Fruit fly (Drosophila melanogaster) whole organism, embryonic: ENCODE measurements around the gene CG13041.

ENCODE experiments used
- Atf3 ChIP-seq: fragments of 200-800 bp; sonication (Bioruptor generic); optimal IDR thresholded peaks from 3 replicates; lab custom pipeline; 2016; ENCODE audit warnings: missing biosample characterization, missing genetic modification characterization
- Blimp-1 ChIP-seq: fragments of 200-800 bp; sonication (Bioruptor generic); optimal IDR thresholded peaks from 3 replicates; lab custom pipeline; 2018; ENCODE audit warnings: missing biosample characterization, missing genetic modification characterization, mild to moderate bottlenecking, moderate library complexity, missing genetic modification reagents
- CG10274 ChIP-seq: fragments of 200-800 bp; sonication (Bioruptor generic); optimal IDR thresholded peaks from 3 replicates; lab custom pipeline; 2017; ENCODE audit warnings: missing biosample characterization, mild to moderate bottlenecking, missing genetic modification characterization
- CG10979 ChIP-seq: fragments of 200-800 bp; sonication (Bioruptor generic); optimal IDR thresholded peaks from 2 replicates; lab custom pipeline; 2018; ENCODE audit warnings: missing biosample characterization, mild to moderate bottlenecking, missing genetic modification characterization, moderate library complexity
- CG12391 ChIP-seq: fragments of 200-800 bp; sonication (Bioruptor generic); optimal IDR thresholded peaks from 3 replicates; lab custom pipeline; 2018; ENCODE audit warnings: missing biosample characterization, mild to moderate bottlenecking, missing genetic modification characterization, moderate library complexity
- CG15073 ChIP-seq: fragments of 200-800 bp; sonication (Bioruptor generic); optimal IDR thresholded peaks from 2 replicates; lab custom pipeline; 2016; ENCODE audit warnings: missing biosample characterization, missing genetic modification characterization
- CG2116 ChIP-seq: fragments of 200-800 bp; sonication (Bioruptor generic); optimal IDR thresholded peaks from 3 replicates; lab custom pipeline; 2018; ENCODE audit warnings: missing biosample characterization, mild to moderate bottlenecking, missing genetic modification characterization
- CG2199 ChIP-seq: fragments of 200-800 bp; sonication (Bioruptor generic); IDR thresholded peaks from 3 replicates; pipeline ENCODE4 v1.3.6; 2022; ENCODE audit warnings: missing biosample characterization, missing genetic modification characterization
- CG3407 ChIP-seq: fragments of 200-800 bp; sonication (Bioruptor generic); optimal IDR thresholded peaks from 2 replicates; lab custom pipeline; 2018; ENCODE audit warnings: missing biosample characterization, mild to moderate bottlenecking, missing genetic modification characterization
- CG4424 ChIP-seq: fragments of 200-800 bp; sonication (Bioruptor generic); optimal IDR thresholded peaks from 3 replicates; lab custom pipeline; 2016; ENCODE audit warnings: missing biosample characterization, missing genetic modification characterization
- CG7372 ChIP-seq: fragments of 200-800 bp; sonication (Bioruptor generic); IDR thresholded peaks from 2 replicates; pipeline ENCODE4 v1.3.6; 2022; ENCODE audit warnings: missing biosample characterization, missing genetic modification characterization
- CG7745 ChIP-seq: fragments of 200-800 bp; sonication (Bioruptor generic); optimal IDR thresholded peaks from 2 replicates; lab custom pipeline; 2018; ENCODE audit warnings: missing biosample characterization, mild to moderate bottlenecking, missing genetic modification characterization, moderate library complexity
- CG7839 ChIP-seq: fragments of 200-800 bp; sonication (Bioruptor generic); optimal IDR thresholded peaks from 3 replicates; lab custom pipeline; 2018; ENCODE audit warnings: missing biosample characterization, mild to moderate bottlenecking, missing genetic modification characterization, moderate library complexity
- Chrac-16 ChIP-seq: fragments of 200-800 bp; sonication (Bioruptor generic); optimal IDR thresholded peaks from 3 replicates; lab custom pipeline; 2016; ENCODE audit warnings: missing biosample characterization, missing genetic modification characterization
- Deaf1 ChIP-seq: fragments of 200-800 bp; optimal IDR thresholded peaks from 3 replicates; lab custom pipeline; 2019; ENCODE audit warnings: missing biosample characterization, mild to moderate bottlenecking, missing genetic modification characterization, moderate library complexity
- Dfd ChIP-seq, 2 experiments: fragments of >200 bp; optimal IDR thresholded peaks; 2 replicates each; lab custom pipeline; 2017; ENCODE audit warnings: missing biosample characterization in 2 of 2, missing genetic modification characterization in 2 of 2
- Drgx ChIP-seq: fragments of 200-800 bp; sonication (Bioruptor generic); IDR thresholded peaks from 2 replicates; pipeline ENCODE4 v1.3.6; 2022; ENCODE audit warnings: missing biosample characterization, missing genetic modification characterization
- Hr39 ChIP-seq: fragments of >200 bp; optimal IDR thresholded peaks from 2 replicates; lab custom pipeline; 2017
- Hsf ChIP-seq: fragments of 200-800 bp; sonication (Bioruptor generic); optimal IDR thresholded peaks from 3 replicates; lab custom pipeline; 2016; ENCODE audit warnings: missing biosample characterization, missing genetic modification characterization
- Med ChIP-seq: fragments of 200-800 bp; sonication (Bioruptor generic); peaks from one replicate; lab custom pipeline; 2016; ENCODE audit warnings: missing biosample characterization, missing genetic modification characterization, mild to moderate bottlenecking, inconsistent platforms, moderate library complexity
- Meics ChIP-seq: fragments of 200-800 bp; sonication (Bioruptor generic); optimal IDR thresholded peaks from 2 replicates; lab custom pipeline; 2017; ENCODE audit warnings: missing biosample characterization, mild to moderate bottlenecking, missing genetic modification characterization
- Sox100B ChIP-seq: fragments of 200-800 bp; sonication (Bioruptor generic); optimal IDR thresholded peaks from 3 replicates; lab custom pipeline; 2018; ENCODE audit warnings: missing biosample characterization, mild to moderate bottlenecking, missing genetic modification characterization
- Sry-β ChIP-seq: fragments of 200-800 bp; sonication (Bioruptor generic); optimal IDR thresholded peaks from 2 replicates; lab custom pipeline; 2018; ENCODE audit warnings: missing biosample characterization, mild to moderate bottlenecking, missing genetic modification characterization, moderate library complexity
- TFAM ChIP-seq: fragments of 200-800 bp; sonication (Bioruptor generic); optimal IDR thresholded peaks from 2 replicates; lab custom pipeline; 2017; ENCODE audit warnings: missing biosample characterization, missing genetic modification characterization, inconsistent platforms
- Trl ChIP-seq, 3 experiments: fragments of >200 bp in 2 of 3; fragments of 200-800 bp in 1 of 3; sonication (Bioruptor generic) in 1 of 3; optimal IDR thresholded peaks; 2 replicates in 1 of 3; 3 replicates in 2 of 3; lab custom pipeline; 2016 to 2017; ENCODE audit warnings: missing biosample characterization in 1 of 3, missing genetic modification characterization in 1 of 3
- Vsx1 ChIP-seq: fragments of 200-800 bp; sonication (Bioruptor generic); optimal IDR thresholded peaks from 2 replicates; lab custom pipeline; 2017; ENCODE audit warnings: missing biosample characterization, mild to moderate bottlenecking, missing genetic modification characterization, missing genetic modification reagents
- bsh ChIP-seq, 2 experiments: fragments of 200-800 bp; sonication (Bioruptor generic); optimal IDR thresholded peaks; 2 replicates each; lab custom pipeline; 2017 to 2018; ENCODE audit warnings: mild to moderate bottlenecking in 2 of 2, missing biosample characterization in 2 of 2, missing genetic modification characterization in 2 of 2, moderate library complexity in 1 of 2
- chinmo ChIP-seq: fragments of 200-800 bp; sonication (Bioruptor generic); IDR thresholded peaks from 4 replicates; pipeline ENCODE4 v1.3.6; 2022; ENCODE audit warnings: missing biosample characterization, missing genetic modification characterization; ENCODE audit not compliant: partially characterized antibody
- crol ChIP-seq: fragments of 200-800 bp; sonication (Bioruptor generic); IDR thresholded peaks from 2 replicates; pipeline ENCODE4 v1.3.6; 2022; ENCODE audit warnings: missing biosample characterization, missing genetic modification characterization
- da ChIP-seq: fragments of 200-800 bp; sonication (Bioruptor generic); optimal IDR thresholded peaks from 2 replicates; lab custom pipeline; 2016; ENCODE audit warnings: missing biosample characterization, missing genetic modification characterization
- fd96Cb ChIP-seq: fragments of 200-800 bp; sonication (Bioruptor generic); optimal IDR thresholded peaks from 2 replicates; lab custom pipeline; 2018; ENCODE audit warnings: missing biosample characterization, mild to moderate bottlenecking, missing genetic modification characterization, moderate library complexity
- grau ChIP-seq: fragments of 200-800 bp; optimal IDR thresholded peaks from 3 replicates; lab custom pipeline; 2019; ENCODE audit warnings: missing biosample characterization, mild to moderate bottlenecking, missing genetic modification characterization, moderate library complexity
- lbe ChIP-seq: fragments of 200-800 bp; sonication (Bioruptor generic); optimal IDR thresholded peaks from 2 replicates; lab custom pipeline; 2016; ENCODE audit warnings: missing biosample characterization, mild to moderate bottlenecking, missing genetic modification characterization
- nom ChIP-seq: fragments of 200-800 bp; sonication (Bioruptor generic); optimal IDR thresholded peaks from 2 replicates; lab custom pipeline; 2017; ENCODE audit warnings: missing biosample characterization, missing genetic modification characterization, mild to moderate bottlenecking, moderate library complexity, missing genetic modification reagents
- pita ChIP-seq: fragments of 200-800 bp; sonication (Bioruptor generic); optimal IDR thresholded peaks from 2 replicates; lab custom pipeline; 2017; ENCODE audit warnings: missing biosample characterization, mild to moderate bottlenecking, missing genetic modification characterization
- sens ChIP-seq: fragments of 200-800 bp; sonication (Bioruptor generic); peaks from one replicate; lab custom pipeline; 2016; ENCODE audit warnings: missing biosample characterization, missing genetic modification characterization
- sim ChIP-seq: fragments of 200-800 bp; sonication (Bioruptor generic); IDR thresholded peaks from 2 replicates; pipeline ENCODE4 v1.3.6; 2022; ENCODE audit warnings: missing biosample characterization, missing genetic modification characterization
- stwl ChIP-seq: fragments of 200-800 bp; sonication (Bioruptor generic); optimal IDR thresholded peaks from 3 replicates; lab custom pipeline; 2018; ENCODE audit warnings: missing biosample characterization, mild to moderate bottlenecking, missing genetic modification characterization, moderate library complexity
- sug ChIP-seq: fragments of 200-800 bp; optimal IDR thresholded peaks from 2 replicates; lab custom pipeline; 2019; ENCODE audit warnings: missing biosample characterization, mild to moderate bottlenecking, missing genetic modification characterization, moderate library complexity
- tgo ChIP-seq: fragments of 200-800 bp; sonication (Bioruptor generic); IDR thresholded peaks from 3 replicates; pipeline ENCODE4 v1.3.6; 2022; ENCODE audit warnings: missing biosample characterization, missing genetic modification characterization

Gene CG13041

dm6 chr3L:16319399-16319906, at the start of gene CG13041, which contains the start of gene CG13060:
Gene CG13041, minus strand, starts transcription at chr3L:16319526.
Gene CG13060, plus strand, starts transcription at chr3L:16319856.
- 0 out of 4 replicates have a peak, but pooled peaks have one; percentile 61 for TF ChIP-seq chinmo
- peak; percentile 68 for TF ChIP-seq Deaf1 (tag; lab: Kevin White, UChicago)
- no peak for TF ChIP-seq Chrac-16 (GFP tag; lab: Kevin White, UChicago)

DNA sequence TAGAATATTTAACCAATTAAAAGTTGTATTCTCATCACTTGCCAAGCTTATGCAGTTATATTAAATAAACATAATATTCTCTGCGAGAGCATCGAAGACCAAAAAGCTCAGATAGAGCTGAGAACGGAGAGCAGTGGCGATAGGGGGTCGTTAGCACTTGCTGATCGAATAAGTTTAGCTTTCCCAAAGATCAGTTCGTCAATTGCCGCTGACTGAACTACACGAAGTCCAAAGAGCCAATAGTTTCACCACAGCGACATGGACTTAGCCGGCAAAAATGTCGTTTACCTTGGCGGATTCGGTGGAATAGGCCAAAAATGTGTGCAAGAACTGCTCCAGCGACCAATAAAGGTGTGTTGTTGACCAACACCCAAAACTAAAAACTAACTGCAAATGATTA, 48.9 kb upstream of the CG13041 start, which contains the start of gene CG4842:
Gene CG4842, plus strand, starts transcription at position 191 of the 400 bp plus-strand sequence.
- no peak for TF ChIP-seq CG7745 (tag; lab: Kevin White, UChicago)
- no peak for TF ChIP-seq Deaf1 (tag; lab: Kevin White, UChicago)
- TF ChIP-seq chinmo: 0 out of 4 replicates have a peak, but pooled peaks have one; percentile 57
- TF ChIP-seq Trl (optimal IDR thresholded peaks at IDR 0.05; lab: Kevin White, UChicago): peak in 1 of 2 experiments; percentile 28
- no peak for TF ChIP-seq Trl (GFP tag; optimal IDR thresholded peaks at IDR 0.05; lab: Kevin White, UChicago)
- TF ChIP-seq Med (GFP tag; lab: Kevin White, UChicago): peak; percentile 46
- no peak for TF ChIP-seq CG2199
- peak; percentile 29 for TF ChIP-seq sug (tag; lab: Kevin White, UChicago)
- no peak for TF ChIP-seq stwl

dm6 chr3L:16367240-16367639, 47.9 kb upstream of the CG13041 start, which contains the start of gene Cpr72Ec:
Gene Cpr72Ec, minus strand, starts transcription at chr3L:16367340.
- TF ChIP-seq chinmo: 0 out of 4 replicates have a peak, but pooled peaks have one; percentile 22
- TF ChIP-seq Hr39 (lab: Kevin White, UChicago): no peak

dm6 chr3L:16364599-16364998, 45.3 kb upstream of the CG13041 start, which contains the start of gene Cpr72Eb:
Gene Cpr72Eb, plus strand, starts transcription at chr3L:16364899.
- no peak for TF ChIP-seq CG10274 (GFP tag; lab: Kevin White, UChicago)

- TF ChIP-seq grau (tag; lab: Kevin White, UChicago): peak; percentile 5
- no peak for TF ChIP-seq CG7372
- peak; percentile 1 for TF ChIP-seq CG12391 (tag; lab: Kevin White, UChicago)
- peak; percentile 47 for TF ChIP-seq lbe
- TF ChIP-seq CG10979 (tag; lab: Kevin White, UChicago): peak; percentile 16
- TF ChIP-seq TFAM (GFP tag; lab: Kevin White, UChicago): no peak
- TF ChIP-seq Med (GFP tag; lab: Kevin White, UChicago): peak; percentile 44
- TF ChIP-seq Blimp-1 (GFP tag; lab: Kevin White, UChicago): peak; percentile 30
- TF ChIP-seq crol: no peak
- TF ChIP-seq CG3407 (GFP tag; lab: Kevin White, UChicago): no peak
- TF ChIP-seq nom (GFP tag; lab: Kevin White, UChicago): peak; percentile 89
- TF ChIP-seq CG7839: peak; percentile 8
- no peak for TF ChIP-seq sim (GFP tag; lab: Robert Waterston, UW)
- TF ChIP-seq Meics (GFP tag; lab: Kevin White, UChicago): no peak
- TF ChIP-seq Dfd (GFP tag; optimal IDR thresholded peaks at IDR 0.05; lab: Kevin White, UChicago): no peak
- TF ChIP-seq bsh (GFP tag; optimal IDR thresholded peaks at IDR 0.05; lab: Kevin White, UChicago): peak in 1 of 2 experiments; percentile 64
- TF ChIP-seq Sox100B (GFP tag; lab: Kevin White, UChicago): peak; percentile 6
- TF ChIP-seq Drgx (GFP tag; lab: Robert Waterston, UW): peak; percentile 63
- TF ChIP-seq da (GFP tag; lab: Kevin White, UChicago): no peak
- TF ChIP-seq Deaf1 (tag; lab: Kevin White, UChicago): no peak
- TF ChIP-seq stwl: no peak
- no peak for TF ChIP-seq tgo (GFP tag; lab: Robert Waterston, UW)
- TF ChIP-seq Hsf (GFP tag; lab: Kevin White, UChicago): peak; percentile 6
- no peak for TF ChIP-seq pita (GFP tag; lab: Kevin White, UChicago)
- no peak for TF ChIP-seq Atf3 (GFP tag; lab: Kevin White, UChicago)
- TF ChIP-seq Vsx1 (GFP tag; lab: Kevin White, UChicago): no peak
- no peak for TF ChIP-seq CG15073 (GFP tag; lab: Kevin White, UChicago)
- TF ChIP-seq fd96Cb (tag; lab: Kevin White, UChicago): peak; percentile 13
- no peak for TF ChIP-seq CG2116 (GFP tag; lab: Kevin White, UChicago)
- peak; percentile 75 for TF ChIP-seq sens (GFP tag; lab: Kevin White, UChicago)
- TF ChIP-seq Sry-β (GFP tag; lab: Kevin White, UChicago): no peak
- peak; percentile 9 for TF ChIP-seq CG4424 (GFP tag; lab: Kevin White, UChicago)
Measured at dm6 chr3L:16364182-16364581, 44.9 kb upstream of the CG13041 start.
